Worm (Caenorhabditis elegans): ENCODE measurements around the gene F35G2.3.

- TF ChIP-seq cog-1 (tag; optimal IDR thresholded peaks at IDR 0.05) (no peak), flt-1 (GFP tag; IDR thresholded peaks at IDR 0.05) (no peak)
Observed at ce11 chrIV:12229679-12230078, 20.3 kb downstream of the F35G2.3 start, which contains the start of gene sre-18.

Data from whole organism, midembryonic.